Fruit fly (Drosophila melanogaster) whole organism, pupa: ENCODE measurements around the gene Yp3.

Experiments used
- CG10348 ChIP-seq: fragments of 200-800 bp; sonication (Bioruptor generic); IDR thresholded peaks from 2 replicates; pipeline ENCODE4 v1.3.6; 2022; ENCODE audit warnings: missing biosample characterization, missing genetic modification characterization
- CG12605 ChIP-seq: fragments of 200-800 bp; sonication (Bioruptor generic); IDR thresholded peaks from 2 replicates; pipeline ENCODE4 v1.3.6; 2022; ENCODE audit warnings: missing biosample characterization, missing genetic modification characterization
- CG13204 ChIP-seq: fragments of 200-800 bp; sonication (Bioruptor generic); optimal IDR thresholded peaks from 2 replicates; lab custom pipeline; 2018; ENCODE audit warnings: missing biosample characterization, mild to moderate bottlenecking, missing genetic modification characterization, moderate library complexity
- CG14655 ChIP-seq: fragments of 200-800 bp; sonication (Bioruptor generic); optimal IDR thresholded peaks from 3 replicates; lab custom pipeline; 2017; ENCODE audit warnings: mild to moderate bottlenecking, missing biosample characterization, missing genetic modification reagents, missing genetic modification characterization
- CG15710 ChIP-seq: fragments of 200-800 bp; sonication (Bioruptor generic); optimal IDR thresholded peaks from 2 replicates; lab custom pipeline; 2018; ENCODE audit warnings: missing biosample characterization, mild to moderate bottlenecking, missing genetic modification characterization, moderate library complexity
- CG17806 ChIP-seq: fragments of 200-800 bp; sonication (Bioruptor generic); optimal IDR thresholded peaks from 2 replicates; lab custom pipeline; 2018; ENCODE audit warnings: missing biosample characterization, mild to moderate bottlenecking, missing genetic modification characterization, moderate library complexity
- CG32121 ChIP-seq: fragments of 200-800 bp; sonication (Bioruptor generic); IDR thresholded peaks from 2 replicates; pipeline ENCODE4 v1.3.6; 2022; ENCODE audit warnings: missing biosample characterization, missing genetic modification characterization
- CG34367 ChIP-seq: fragments of 200-800 bp; sonication (Bioruptor generic); optimal IDR thresholded peaks from 2 replicates; lab custom pipeline; 2018; ENCODE audit warnings: missing biosample characterization, mild to moderate bottlenecking, missing genetic modification characterization
- CG4496 ChIP-seq: fragments of 200-800 bp; sonication (Bioruptor generic); IDR thresholded peaks from 3 replicates; pipeline ENCODE4 v1.3.6; 2022; ENCODE audit warnings: missing biosample characterization, missing genetic modification characterization
- CG8159 ChIP-seq: fragments of 200-800 bp; sonication (Bioruptor generic); optimal IDR thresholded peaks from 3 replicates; lab custom pipeline; 2018; ENCODE audit warnings: missing biosample characterization, mild to moderate bottlenecking, missing genetic modification characterization, moderate library complexity
- CG8301 ChIP-seq: fragments of 200-800 bp; sonication (Bioruptor generic); optimal IDR thresholded peaks from 2 replicates; lab custom pipeline; 2018; ENCODE audit warnings: missing biosample characterization, mild to moderate bottlenecking, missing genetic modification characterization
- CG9948 ChIP-seq: fragments of 200-800 bp; sonication (Bioruptor generic); optimal IDR thresholded peaks from 2 replicates; lab custom pipeline; 2018; ENCODE audit warnings: missing biosample characterization, mild to moderate bottlenecking, missing genetic modification characterization, moderate library complexity
- D1 ChIP-seq: fragments of 200-800 bp; sonication (Bioruptor generic); optimal IDR thresholded peaks from 2 replicates; lab custom pipeline; 2018; ENCODE audit warnings: missing biosample characterization, mild to moderate bottlenecking, missing genetic modification characterization, moderate library complexity
- EcR ChIP-seq: fragments of 200-800 bp; sonication (Bioruptor generic); optimal IDR thresholded peaks from 3 replicates; lab custom pipeline; 2019; ENCODE audit warnings: missing biosample characterization, missing genetic modification characterization, mild to moderate bottlenecking, moderate library complexity, missing genetic modification reagents
- Ets98B ChIP-seq: fragments of 200-800 bp; sonication (Bioruptor generic); IDR thresholded peaks from 2 replicates; pipeline ENCODE4 v1.3.6; 2022; ENCODE audit warnings: missing biosample characterization, missing genetic modification characterization
- Pif1A ChIP-seq: fragments of 200-800 bp; sonication (Bioruptor generic); optimal IDR thresholded peaks from 3 replicates; lab custom pipeline; 2016; ENCODE audit warnings: missing biosample characterization, missing genetic modification characterization
- Pif1B ChIP-seq: fragments of 200-800 bp; sonication (Bioruptor generic); optimal IDR thresholded peaks from 3 replicates; lab custom pipeline; 2016; ENCODE audit warnings: missing biosample characterization, missing genetic modification characterization
- Snoo ChIP-seq: fragments of 200-800 bp; sonication (Bioruptor generic); optimal IDR thresholded peaks from 3 replicates; lab custom pipeline; 2017; ENCODE audit warnings: missing biosample characterization, mild to moderate bottlenecking, missing genetic modification characterization, inconsistent platforms
- fd96Ca ChIP-seq: fragments of 200-800 bp; sonication (Bioruptor generic); IDR thresholded peaks from 3 replicates; pipeline ENCODE4 v1.3.6; 2022; ENCODE audit warnings: missing biosample characterization, missing genetic modification characterization
- gl ChIP-seq: fragments of 200-800 bp; sonication (Bioruptor generic); optimal IDR thresholded peaks from 2 replicates; lab custom pipeline; 2018; ENCODE audit warnings: missing biosample characterization, mild to moderate bottlenecking, missing genetic modification characterization
- rn ChIP-seq: fragments of 200-800 bp; sonication (Bioruptor generic); IDR thresholded peaks from 2 replicates; pipeline ENCODE4 v1.3.6; 2022; ENCODE audit warnings: missing biosample characterization, missing genetic modification characterization

The Yp3 gene

DNA sequence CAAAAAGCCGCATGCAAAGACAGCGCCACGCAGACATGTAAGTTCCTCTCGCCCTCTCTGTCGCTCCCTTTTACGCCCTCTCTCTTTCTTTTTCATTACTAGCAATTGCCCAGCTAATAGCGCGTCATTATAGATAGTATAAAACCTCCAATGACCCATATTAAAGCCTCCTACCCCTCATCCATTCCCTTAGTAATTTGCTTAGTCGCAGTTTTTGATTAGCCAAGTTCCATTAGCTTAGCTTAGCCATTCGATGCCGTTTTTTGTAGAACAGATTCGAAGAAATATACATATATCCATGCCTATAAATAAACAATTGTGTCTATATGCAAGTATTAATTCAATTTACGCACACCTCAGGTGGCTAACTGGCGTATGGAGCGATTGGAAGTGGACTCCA is 11.4 kb downstream of the Yp3 start:
- TF ChIP-seq EcR (no peak), rn (GFP tag; lab: Robert Waterston, UW) (no peak), CG34367 (tag; lab: Kevin White, UChicago) (no peak), CG8159 (no peak), CG14655 (GFP tag; lab: Kevin White, UChicago) (no peak), CG8301 (tag; lab: Kevin White, UChicago) (no peak), D1 (no peak)

dm6 chrX:13778568-13778967 is 19.2 kb downstream of the Yp3 start:
- TF ChIP-seq Ets98B (no peak), Pif1B (GFP tag; lab: Kevin White, UChicago) (no peak), CG8159 (no peak), Pif1A (no peak), CG10348 (no peak), CG13204 (GFP tag; lab: Kevin White, UChicago) (no peak), gl (no peak), CG12605 (GFP tag; lab: Robert Waterston, UW) (no peak), Snoo (tag; lab: Kevin White, UChicago) (no peak), CG4496 (no peak), CG17806 (tag; lab: Kevin White, UChicago) (no peak), CG34367 (tag; lab: Kevin White, UChicago) (no peak), CG32121 (GFP tag; lab: Robert Waterston, UW) (no peak), CG8301 (tag; lab: Kevin White, UChicago) (no peak), CG15710 (no peak)
- TF ChIP-seq, all 21 proteins: peak for 0

dm6 chrX:13779696-13780095 is 20.4 kb downstream of the Yp3 start:
- TF ChIP-seq CG13204 (GFP tag; lab: Kevin White, UChicago) (no peak), Pif1B (GFP tag; lab: Kevin White, UChicago) (no peak), CG4496 (peak; percentile 55; the same call in 1 of the 3 replicates), Ets98B (peak; percentile 33; the same call in 1 of the 2 replicates), CG12605 (GFP tag; lab: Robert Waterston, UW) (0 out of 2 replicates have a peak, but pooled peaks have one; percentile 41), Snoo (tag; lab: Kevin White, UChicago) (no peak), CG32121 (GFP tag; lab: Robert Waterston, UW) (peak; percentile 65), gl (peak; percentile 4)
- TF ChIP-seq, all 21 proteins: peak for 5

- TF ChIP-seq Snoo (tag; lab: Kevin White, UChicago) (peak; percentile 64), Ets98B (peak; percentile 44; the same call in 1 of the 2 replicates), CG17806 (tag; lab: Kevin White, UChicago) (peak; percentile 35), CG14655 (GFP tag; lab: Kevin White, UChicago) (peak; percentile 71), CG8301 (tag; lab: Kevin White, UChicago) (peak; percentile 43), rn (GFP tag; lab: Robert Waterston, UW) (peak; percentile 55; the same call in 1 of the 2 replicates), CG12605 (GFP tag; lab: Robert Waterston, UW) (peak; percentile 80), CG8159 (peak; percentile 63), fd96Ca (GFP tag; lab: Robert Waterston, UW) (no peak; the same call in 2 of the 3 replicates), EcR (peak; percentile 15), CG10348 (no peak), CG32121 (GFP tag; lab: Robert Waterston, UW) (peak; percentile 31; the same call in 1 of the 2 replicates), gl (peak; percentile 64), CG9948 (tag; lab: Kevin White, UChicago) (peak; percentile 27), CG34367 (tag; lab: Kevin White, UChicago) (peak; percentile 49), CG4496 (peak; percentile 86), D1 (no peak), CG15710 (peak; percentile 66), CG13204 (GFP tag; lab: Kevin White, UChicago) (no peak), Pif1A (peak; percentile 57), Pif1B (GFP tag; lab: Kevin White, UChicago) (peak; percentile 25)
- TF ChIP-seq, all 21 proteins: peak for 17
Observed at dm6 chrX:13781739-13782502, 22.6 kb downstream of the Yp3 start, which contains the start of the genes CtsB and amrt. TSS of gene CtsB (minus strand) at chrX:13782170. TSS of gene amrt (plus strand) at chrX:13782459.

- TF ChIP-seq CG13204 (GFP tag; lab: Kevin White, UChicago), result no peak
- TF ChIP-seq Ets98B, result peak; percentile 46; the same call in 1 of the 2 replicates
- TF ChIP-seq D1, result no peak
- TF ChIP-seq EcR, result no peak
- TF ChIP-seq CG12605 (GFP tag; lab: Robert Waterston, UW), result no peak
- TF ChIP-seq rn (GFP tag; lab: Robert Waterston, UW), result no peak
- no peak for TF ChIP-seq CG8301 (tag; lab: Kevin White, UChicago)
- no peak for TF ChIP-seq CG9948 (tag; lab: Kevin White, UChicago)
- no peak for TF ChIP-seq CG32121 (GFP tag; lab: Robert Waterston, UW)
- TF ChIP-seq CG8159, result no peak
- no peak for TF ChIP-seq CG10348
- no peak for TF ChIP-seq CG14655 (GFP tag; lab: Kevin White, UChicago)
- peak; percentile 44; the same call in 1 of the 3 replicates for TF ChIP-seq fd96Ca (GFP tag; lab: Robert Waterston, UW)
- TF ChIP-seq CG34367 (tag; lab: Kevin White, UChicago), result no peak
- peak; percentile 21 for TF ChIP-seq Pif1A
- TF ChIP-seq gl, result no peak
- TF ChIP-seq CG4496, result 0 out of 3 replicates have a peak, but pooled peaks have one; percentile 40
- no peak for TF ChIP-seq Pif1B (GFP tag; lab: Kevin White, UChicago)
- no peak for TF ChIP-seq CG17806 (tag; lab: Kevin White, UChicago)
- peak; percentile 24 for TF ChIP-seq Snoo (tag; lab: Kevin White, UChicago)
- no peak for TF ChIP-seq CG15710
Observed at dm6 chrX:13783534-13783949, 24.2 kb downstream of the Yp3 start, which contains the start of gene inaE. TSS of gene inaE (plus strand) at chrX:13783714.
